Worm (Caenorhabditis elegans): ENCODE data around the gene srh-125.
"Not testable (repeated sequence)": the region's sequence is repeated elsewhere in the genome, so short reads cannot be mapped to it uniquely, and the experiment has no call there.

The srh-125 gene

DNA sequence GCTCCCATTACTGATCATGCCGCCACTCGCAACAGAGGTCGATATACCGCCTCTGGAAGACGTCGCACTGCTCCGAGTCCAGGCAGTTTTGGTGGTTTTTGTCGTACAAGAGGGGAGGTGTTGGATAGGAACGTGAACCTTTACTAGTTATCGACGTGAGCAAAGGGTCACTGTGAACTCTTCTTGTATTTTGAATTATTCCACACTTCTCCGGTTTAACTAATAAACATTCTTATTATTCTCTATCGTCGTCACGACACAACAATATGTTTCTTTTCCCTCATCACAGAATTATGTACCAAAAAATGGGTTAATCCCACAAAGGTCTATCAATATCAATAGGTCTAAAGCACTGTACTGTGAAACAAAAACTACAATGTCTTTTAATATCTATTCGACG lies 34.8 kb upstream of the srh-125 start, which contains the start of gene nhr-171:
TSS of gene nhr-171 (plus strand) at position 301 of the 400 bp plus-strand sequence.
- not testable (repeated sequence) for TF ChIP-seq Y22D7AL.16 (tag; optimal IDR thresholded peaks at IDR 0.05); unc-55 (GFP tag; optimal IDR thresholded peaks at IDR 0.05); dmd-4 (tag; optimal IDR thresholded peaks at IDR 0.05; ENCODE audit: borderline replicate concordance)

DNA sequence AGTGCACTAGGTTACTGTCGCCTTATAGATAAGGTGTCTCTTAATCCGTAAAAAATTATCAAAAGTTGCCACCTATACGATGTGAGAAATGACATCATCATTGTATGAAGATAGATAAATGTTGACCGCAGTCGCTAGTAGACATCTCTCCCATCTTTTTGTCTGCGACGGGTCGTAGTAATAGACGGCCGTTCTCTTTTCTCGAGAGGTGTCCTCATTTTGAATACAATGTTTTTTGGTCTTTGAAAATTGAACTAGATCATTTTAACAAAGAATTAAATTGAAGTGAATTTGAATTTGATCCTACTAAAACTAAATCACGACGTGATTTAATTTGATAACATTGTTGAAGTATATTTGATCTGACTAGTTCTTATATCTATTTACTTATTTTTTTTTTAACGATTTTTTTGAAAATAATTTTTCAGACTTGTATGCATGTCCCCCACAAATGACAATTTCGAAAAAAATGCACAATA lies 31.9 kb upstream of the srh-125 start, which contains the start of the genes str-31 and nhr-172:
TSS of gene str-31 (minus strand) at position 101 of the 479 bp plus-strand sequence.
TSS of gene nhr-172 (plus strand) at position 429 of the 479 bp plus-strand sequence.
- TF ChIP-seq hlh-15 (tag; optimal IDR thresholded peaks at IDR 0.05) (no peak), ceh-14 (tag; optimal IDR thresholded peaks at IDR 0.05) (no peak), elt-2 (tag; optimal IDR thresholded peaks at IDR 0.05) (peak; percentile 63), pha-4 (tag; optimal IDR thresholded peaks at IDR 0.05) (no peak), pha-2 (tag; optimal IDR thresholded peaks at IDR 0.05) (no peak)

DNA sequence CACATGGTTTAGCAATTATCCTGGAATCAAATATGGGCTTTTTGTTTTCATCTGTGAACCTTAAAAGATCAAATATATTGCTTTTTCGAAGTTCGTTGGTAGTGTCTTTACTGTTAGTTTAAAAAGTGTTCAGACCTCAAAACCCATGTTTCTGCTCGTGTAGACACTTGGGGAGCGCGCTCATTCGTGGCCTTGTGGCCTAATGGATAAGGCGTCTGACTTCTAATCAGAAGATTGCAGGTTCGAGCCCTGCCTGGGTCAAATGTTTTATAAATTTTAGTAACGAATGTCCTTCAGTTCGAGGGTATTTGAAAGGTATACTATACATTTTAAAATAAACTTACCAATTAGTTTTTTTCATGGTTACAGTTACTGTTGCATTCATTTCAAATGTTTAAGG lies 29.5 kb upstream of the srh-125 start:
- TF ChIP-seq eyg-1 (tag; optimal IDR thresholded peaks at IDR 0.05) (no peak), unc-55 (GFP tag; optimal IDR thresholded peaks at IDR 0.05) (no peak), ceh-18 (tag; optimal IDR thresholded peaks at IDR 0.05) (no peak), mec-3 (tag; optimal IDR thresholded peaks at IDR 0.05; ENCODE audit: borderline replicate concordance) (no peak), nhr-232 (tag; optimal IDR thresholded peaks at IDR 0.05) (no peak)

DNA sequence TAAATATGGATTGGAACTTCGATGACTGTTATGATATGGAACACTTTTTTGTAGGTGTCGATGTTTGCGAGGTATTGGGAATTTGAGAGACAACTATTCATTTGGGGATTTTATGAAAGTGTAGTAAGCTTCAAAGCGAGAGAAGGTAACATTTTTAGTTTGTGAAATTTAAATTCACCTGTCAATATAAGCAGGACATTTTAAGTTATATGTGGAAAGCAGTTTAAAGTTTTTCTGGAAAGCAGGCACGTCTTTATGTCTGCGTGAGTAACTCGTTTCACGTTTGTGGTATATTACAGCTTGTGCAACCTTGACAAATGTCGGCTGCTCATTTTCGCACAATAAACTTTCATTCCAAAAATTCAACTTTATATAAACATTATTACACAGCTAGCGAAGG lies 27.6 kb upstream of the srh-125 start, which contains the start of gene srh-229:
TSS of gene srh-229 (minus strand) at position 101 of the 400 bp plus-strand sequence.
- TF ChIP-seq K09A11.1 (tag; optimal IDR thresholded peaks at IDR 0.05; ENCODE audit: insufficient read depth) (no peak), ama-1 (optimal IDR thresholded peaks at IDR 0.05) (no peak), lim-6 (tag; optimal IDR thresholded peaks at IDR 0.05) (no peak), ceh-22 (tag; optimal IDR thresholded peaks at IDR 0.05) (no peak), tbx-7 (tag; optimal IDR thresholded peaks at IDR 0.05) (no peak), ref-2 (tag; optimal IDR thresholded peaks at IDR 0.05) (no peak), ceh-34 (tag; optimal IDR thresholded peaks at IDR 0.05) (no peak), ceh-2 (tag; optimal IDR thresholded peaks at IDR 0.05) (no peak), unc-42 (tag; optimal IDR thresholded peaks at IDR 0.05) (no peak), nhr-11 (tag; optimal IDR thresholded peaks at IDR 0.05) (no peak)

DNA sequence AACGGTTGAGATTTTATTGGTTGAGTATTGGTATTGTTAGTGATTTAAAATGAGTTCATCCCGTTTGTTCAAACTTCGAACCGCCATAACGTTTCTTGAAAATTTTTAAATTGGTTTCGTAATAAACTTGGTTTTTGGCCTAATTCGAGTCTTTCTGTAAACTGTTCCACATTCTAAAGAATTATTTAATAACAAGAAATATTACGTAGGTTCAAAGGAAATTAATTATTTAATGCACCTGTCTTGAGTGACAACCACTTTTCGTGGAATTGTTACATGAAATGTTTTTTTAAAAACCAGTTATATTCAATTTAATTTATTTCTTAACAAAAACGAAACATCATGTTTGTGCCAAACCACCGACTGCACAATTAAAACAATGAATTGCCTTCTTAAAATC lies 24.5 kb upstream of the srh-125 start:
- TF ChIP-seq C08G9.2 (tag; optimal IDR thresholded peaks at IDR 0.05), result no peak
- TF ChIP-seq K02D7.2 (tag; optimal IDR thresholded peaks at IDR 0.05), result no peak
- no peak for TF ChIP-seq ceh-30 (tag; optimal IDR thresholded peaks at IDR 0.05)
- no peak for TF ChIP-seq unc-3 (GFP tag; conservative IDR thresholded peaks at IDR 0.05)
- no peak for TF ChIP-seq unc-3 (tag; optimal IDR thresholded peaks at IDR 0.05)
- TF ChIP-seq pat-9 (tag; optimal IDR thresholded peaks at IDR 0.05), result no peak
- no peak for TF ChIP-seq nhr-232 (tag; optimal IDR thresholded peaks at IDR 0.05)
- no peak for TF ChIP-seq rnt-1 (tag; optimal IDR thresholded peaks at IDR 0.05)
- TF ChIP-seq pha-4 (tag; optimal IDR thresholded peaks at IDR 0.05), result no peak
- TF ChIP-seq hlh-30 (tag; optimal IDR thresholded peaks at IDR 0.05; ENCODE audit: insufficient read depth), result no peak
- no peak for TF ChIP-seq pha-2 (tag; optimal IDR thresholded peaks at IDR 0.05)
- TF ChIP-seq ceh-48 (tag; optimal IDR thresholded peaks at IDR 0.05), result no peak
- no peak for TF ChIP-seq nfya-1 (tag; optimal IDR thresholded peaks at IDR 0.05)
- no peak for TF ChIP-seq eyg-1 (tag; optimal IDR thresholded peaks at IDR 0.05)
- TF ChIP-seq fkh-10 (GFP tag; optimal IDR thresholded peaks at IDR 0.05), result no peak
- TF ChIP-seq ama-1 (optimal IDR thresholded peaks at IDR 0.05), result no peak
- no peak for TF ChIP-seq sox-2 (GFP tag; IDR thresholded peaks at IDR 0.05)
- TF ChIP-seq pros-1 (tag; optimal IDR thresholded peaks at IDR 0.05), result no peak
